Fruit fly (Drosophila melanogaster): ENCODE measurements around the gene CG13728.
A peak's percentile ranks its signal among the peaks of the same experiment; 100 is the strongest.

The CG13728 gene

dm6 chr3L:17428779-17429178, 46.3 kb upstream of the CG13728 start, which contains the start of gene Gorab (continued):
- TF ChIP-seq CG33557 (GFP tag; optimal IDR thresholded peaks at IDR 0.05), result peak; percentile 55
- TF ChIP-seq Adf1 (GFP tag; IDR thresholded peaks at IDR 0.05), result peak; percentile 74
- TF ChIP-seq rib (GFP tag; IDR thresholded peaks at IDR 0.05), result peak; percentile 89
- peak; percentile 44; the same call in 2 of the 3 replicates for TF ChIP-seq HLH4C (GFP tag; IDR thresholded peaks at IDR 0.05; ENCODE audit: partially characterized antibody)
- TF ChIP-seq ranshi (GFP tag; IDR thresholded peaks at IDR 0.05), result peak; percentile 92
- peak; percentile 90 for TF ChIP-seq Drgx (GFP tag; IDR thresholded peaks at IDR 0.05)
- no peak for TF ChIP-seq z (GFP tag; IDR thresholded peaks at IDR 0.05)
- TF ChIP-seq CG30020 (tag; optimal IDR thresholded peaks at IDR 0.05), result peak; percentile 87
- peak; percentile 68 for TF ChIP-seq CG1233 (GFP tag; optimal IDR thresholded peaks at IDR 0.05)
- no peak for TF ChIP-seq zf30C (GFP tag; optimal IDR thresholded peaks at IDR 0.05)
- peak; percentile 80 for TF ChIP-seq Dip3 (GFP tag; optimal IDR thresholded peaks at IDR 0.05)
- TF ChIP-seq br (optimal IDR thresholded peaks at IDR 0.05), result no peak
- TF ChIP-seq psq (GFP tag; optimal IDR thresholded peaks at IDR 0.05), result peak; percentile 55
- TF ChIP-seq CG8765 (GFP tag; IDR thresholded peaks at IDR 0.05), result peak; percentile 94
- peak; percentile 97 for TF ChIP-seq Aef1 (GFP tag; IDR thresholded peaks at IDR 0.05)
- TF ChIP-seq tio (GFP tag; optimal IDR thresholded peaks at IDR 0.05), result peak; percentile 91
- peak; percentile 58 for TF ChIP-seq ab (GFP tag; optimal IDR thresholded peaks at IDR 0.05)
- peak; percentile 89 for TF ChIP-seq mam (GFP tag; optimal IDR thresholded peaks at IDR 0.05)
- peak; percentile 84 for TF ChIP-seq Bteb2 (GFP tag; optimal IDR thresholded peaks at IDR 0.05)
- TF ChIP-seq NC2α (GFP tag; optimal IDR thresholded peaks at IDR 0.05), result no peak
- peak; percentile 91 for TF ChIP-seq dan (GFP tag; IDR thresholded peaks at IDR 0.05)
- TF ChIP-seq Abd-B (GFP tag; optimal IDR thresholded peaks at IDR 0.05), result peak; percentile 96
- peak; percentile 22 for TF ChIP-seq hkb (optimal IDR thresholded peaks at IDR 0.05)
- peak; percentile 81 for TF ChIP-seq hkb (GFP tag; IDR thresholded peaks at IDR 0.05)
- peak; percentile 67 for TF ChIP-seq CG8388 (GFP tag; optimal IDR thresholded peaks at IDR 0.05)
- peak; percentile 92 for TF ChIP-seq Chrac-16 (GFP tag; optimal IDR thresholded peaks at IDR 0.05)
- TF ChIP-seq kah (GFP tag; optimal IDR thresholded peaks at IDR 0.05), result no peak
- TF ChIP-seq CG2875 (GFP tag; optimal IDR thresholded peaks at IDR 0.05), result peak; percentile 4
- TF ChIP-seq ara (GFP tag; IDR thresholded peaks at IDR 0.05), result peak; percentile 93

dm6 chr3L:17427013-17427412, 44.5 kb upstream of the CG13728 start, which contains the start of gene Polr3G:
Polr3G (minus strand) TSS chr3L:17427130.
- TF ChIP-seq CG4854 (GFP tag; optimal IDR thresholded peaks at IDR 0.05) (peak; percentile 6), CG12659 (GFP tag; optimal IDR thresholded peaks at IDR 0.05) (peak; percentile 7), CrebB (tag; optimal IDR thresholded peaks at IDR 0.05) (peak; percentile 7), grau (tag; optimal IDR thresholded peaks at IDR 0.05) (peak; percentile 33), ci (GFP tag; IDR thresholded peaks at IDR 0.05) (0 out of 3 replicates have a peak, but pooled peaks have one; percentile 45), CG13894 (tag; optimal IDR thresholded peaks at IDR 0.05) (peak; percentile 16), CG6175 (GFP tag; IDR thresholded peaks at IDR 0.05) (no peak), CG1603 (tag; optimal IDR thresholded peaks at IDR 0.05) (peak; percentile 43), CG9727 (GFP tag; optimal IDR thresholded peaks at IDR 0.05) (no peak), Aef1 (GFP tag; IDR thresholded peaks at IDR 0.05) (no peak), al (GFP tag; IDR thresholded peaks at IDR 0.05) (no peak), Rx (GFP tag; IDR thresholded peaks at IDR 0.05) (no peak), E2f2 (GFP tag; IDR thresholded peaks at IDR 0.05) (no peak; the same call in 1 of the 2 replicates), sens-2 (GFP tag; IDR thresholded peaks at IDR 0.05) (no peak), BEAF-32 (GFP tag; optimal IDR thresholded peaks at IDR 0.05) (peak; percentile 11), Pdp1 (GFP tag; optimal IDR thresholded peaks at IDR 0.05) (peak in 1 of 2 experiments; percentile 23), CG7839 (tag; optimal IDR thresholded peaks at IDR 0.05) (peak; percentile 4), Med (GFP tag) (peak; percentile 80), CG18476 (GFP tag; optimal IDR thresholded peaks at IDR 0.05) (no peak), CG11504 (tag; optimal IDR thresholded peaks at IDR 0.05) (peak; percentile 6), Rfx (GFP tag; IDR thresholded peaks at IDR 0.05) (peak; percentile 56), knrl (GFP tag; IDR thresholded peaks at IDR 0.05; ENCODE audit: partially characterized antibody) (no peak), pho (GFP tag; optimal IDR thresholded peaks at IDR 0.05) (no peak), CG15514 (GFP tag; optimal IDR thresholded peaks at IDR 0.05) (peak; percentile 39), Bdp1 (GFP tag; optimal IDR thresholded peaks at IDR 0.05) (no peak)

Data from whole organism, embryonic.